Worm (Caenorhabditis elegans) whole organism, L1 larva: Measurements from ENCODE around the gene F14D7.8.
A peak's percentile ranks its signal among the peaks of the same experiment; 100 is the strongest.

Experiments
- F16B12.6 ChIP-seq: fragments of 150-350 bp; optimal IDR thresholded peaks from 2 replicates; lab custom pipeline; 2014; ENCODE audit warnings: missing biosample characterization, missing genetic modification characterization
- alr-1 ChIP-seq: fragments of 200-800 bp; sonication (Bioruptor generic); optimal IDR thresholded peaks from 2 replicates; lab custom pipeline; 2018; ENCODE audit warnings: borderline replicate concordance, mild to moderate bottlenecking, missing genetic modification characterization, missing compliant biosample characterization
- ama-1 ChIP-seq: fragments of 150-350 bp; optimal IDR thresholded peaks from 2 replicates; lab custom pipeline; 2014
- ceh-8 ChIP-seq: fragments of 200-800 bp; sonication (Bioruptor generic); optimal IDR thresholded peaks from 2 replicates; lab custom pipeline; 2018; ENCODE audit warnings: mild to moderate bottlenecking, missing genetic modification characterization, moderate library complexity, missing compliant biosample characterization
- ceh-88 ChIP-seq: fragments of 200-800 bp; sonication (Bioruptor generic); IDR thresholded peaks from 2 replicates; pipeline ENCODE4 v1.3.6; 2022; ENCODE audit warnings: missing genetic modification characterization, missing compliant biosample characterization
- ceh-90 ChIP-seq: sonication (generic microtip); optimal IDR thresholded peaks from 2 replicates; lab custom pipeline; 2016; ENCODE audit warnings: missing genetic modification characterization, missing compliant biosample characterization
- efl-1 ChIP-seq, 4 experiments: fragments of 150-350 bp; optimal IDR thresholded peaks in 3 of 4; peaks in 1 of 4; 1 replicate in 1 of 4; 2 replicates in 3 of 4; lab custom pipeline; 2014; ENCODE audit warnings: missing biosample characterization in 2 of 4, missing genetic modification characterization in 2 of 4, missing genetic modification reagents in 2 of 4
- efl-3 ChIP-seq: fragments of 200-800 bp; sonication (Bioruptor generic); optimal IDR thresholded peaks from 2 replicates; lab custom pipeline; 2018; ENCODE audit warnings: mild to moderate bottlenecking, missing genetic modification characterization, missing compliant biosample characterization
- elt-3 ChIP-seq, 6 experiments: fragments of 150-350 bp in 1 of 6; sonication (generic microtip); optimal IDR thresholded peaks; 2 replicates each; lab custom pipeline; 2017 to 2018; ENCODE audit warnings: missing biosample characterization in 6 of 6, missing genetic modification characterization in 6 of 6, inconsistent platforms in 1 of 6
- fkh-8 ChIP-seq: sonication (generic microtip); optimal IDR thresholded peaks from 2 replicates; lab custom pipeline; 2016; ENCODE audit warnings: mild to moderate bottlenecking, missing genetic modification characterization, missing compliant biosample characterization
- fos-1 ChIP-seq: fragments of 150-350 bp; optimal IDR thresholded peaks from 2 replicates; lab custom pipeline; 2014; ENCODE audit warnings: missing biosample characterization, missing genetic modification characterization
- hlh-17 ChIP-seq: fragments of 200-800 bp; sonication (Bioruptor generic); optimal IDR thresholded peaks from 2 replicates; lab custom pipeline; 2018; ENCODE audit warnings: missing genetic modification characterization, mild to moderate bottlenecking, missing compliant biosample characterization, moderate library complexity, borderline replicate concordance
- hpl-2 ChIP-seq: fragments of 150-350 bp; optimal IDR thresholded peaks from 2 replicates; lab custom pipeline; 2014; ENCODE audit warnings: missing biosample characterization, missing genetic modification reagents, missing genetic modification characterization
- irx-1 ChIP-seq: sonication (generic microtip); optimal IDR thresholded peaks from 2 replicates; lab custom pipeline; 2016; ENCODE audit warnings: missing genetic modification characterization, missing compliant biosample characterization
- jun-1 ChIP-seq: fragments of 150-350 bp; optimal IDR thresholded peaks from 2 replicates; lab custom pipeline; 2014; ENCODE audit warnings: missing biosample characterization, missing genetic modification reagents, missing genetic modification characterization
- lin-35 ChIP-seq, 2 experiments: fragments of 150-350 bp; optimal IDR thresholded peaks; 2 replicates each; lab custom pipeline; 2014; ENCODE audit warnings: missing biosample characterization in 2 of 2, missing genetic modification characterization in 2 of 2, missing genetic modification reagents in 2 of 2
- lsy-2 ChIP-seq, 2 experiments: fragments of 150-350 bp; optimal IDR thresholded peaks; 2 replicates each; lab custom pipeline; 2014; ENCODE audit warnings: missing biosample characterization in 2 of 2, missing genetic modification characterization in 2 of 2
- mep-1 ChIP-seq: fragments of 150-350 bp; optimal IDR thresholded peaks from 2 replicates; lab custom pipeline; 2014; ENCODE audit warnings: missing biosample characterization, missing genetic modification characterization
- nhr-20 ChIP-seq: sonication (generic microtip); optimal IDR thresholded peaks from 2 replicates; lab custom pipeline; 2016; ENCODE audit warnings: mild to moderate bottlenecking, missing genetic modification characterization, missing compliant biosample characterization
- nhr-28 ChIP-seq: fragments of 150-350 bp; optimal IDR thresholded peaks from 2 replicates; lab custom pipeline; 2014; ENCODE audit warnings: missing biosample characterization, missing genetic modification characterization
- nhr-47 ChIP-seq: sonication (generic microtip); optimal IDR thresholded peaks from 2 replicates; lab custom pipeline; 2016; ENCODE audit warnings: mild to moderate bottlenecking, missing genetic modification characterization, moderate library complexity, missing compliant biosample characterization
- nhr-71 ChIP-seq: sonication (generic microtip); optimal IDR thresholded peaks from 2 replicates; lab custom pipeline; 2016; ENCODE audit warnings: mild to moderate bottlenecking, missing genetic modification characterization, moderate library complexity, missing compliant biosample characterization
- nhr-85 ChIP-seq: sonication (generic microtip); peaks from one replicate; lab custom pipeline; 2016; ENCODE audit warnings: missing genetic modification characterization, inconsistent platforms, missing compliant biosample characterization
- pag-3 ChIP-seq: sonication (generic microtip); optimal IDR thresholded peaks from 2 replicates; lab custom pipeline; 2017; ENCODE audit warnings: missing genetic modification characterization, mild to moderate bottlenecking, missing compliant biosample characterization, antibody characterized with exemption, borderline replicate concordance; ENCODE audit not compliant: insufficient read depth
- pax-3 ChIP-seq: fragments of 200-800 bp; sonication (Bioruptor generic); optimal IDR thresholded peaks from 2 replicates; lab custom pipeline; 2018; ENCODE audit warnings: mild to moderate bottlenecking, missing genetic modification characterization, moderate library complexity, missing compliant biosample characterization
- snu-23 ChIP-seq: sonication (generic microtip); optimal IDR thresholded peaks from 2 replicates; lab custom pipeline; 2016; ENCODE audit warnings: missing genetic modification characterization, missing compliant biosample characterization
- swsn-7 ChIP-seq: sonication (generic microtip); optimal IDR thresholded peaks from 2 replicates; lab custom pipeline; 2016; ENCODE audit warnings: missing genetic modification characterization, missing compliant biosample characterization
- tlp-1 ChIP-seq: fragments of 150-350 bp; optimal IDR thresholded peaks from 2 replicates; lab custom pipeline; 2014; ENCODE audit warnings: missing biosample characterization, missing genetic modification characterization
- unc-130 ChIP-seq: fragments of 150-350 bp; optimal IDR thresholded peaks from 2 replicates; lab custom pipeline; 2017; ENCODE audit warnings: missing biosample characterization, missing genetic modification characterization, inconsistent platforms
- unc-62 ChIP-seq: fragments of 150-350 bp; optimal IDR thresholded peaks from 2 replicates; lab custom pipeline; 2014; ENCODE audit warnings: missing biosample characterization, missing genetic modification reagents, missing genetic modification characterization
- xbp-1 ChIP-seq: sonication (generic microtip); optimal IDR thresholded peaks from 2 replicates; lab custom pipeline; 2016; ENCODE audit warnings: missing genetic modification characterization, missing compliant biosample characterization
- zag-1 ChIP-seq: fragments of 150-350 bp; optimal IDR thresholded peaks from 2 replicates; lab custom pipeline; 2014; ENCODE audit warnings: missing biosample characterization, missing genetic modification characterization
- zip-4 ChIP-seq: fragments of 200-800 bp; sonication (Bioruptor generic); optimal IDR thresholded peaks from 2 replicates; lab custom pipeline; 2018; ENCODE audit warnings: mild to moderate bottlenecking, missing genetic modification characterization, moderate library complexity, missing compliant biosample characterization
- ztf-11 ChIP-seq, 2 experiments: sonication (generic microtip); optimal IDR thresholded peaks; 2 replicates each; lab custom pipeline; 2016 to 2017; ENCODE audit warnings: missing genetic modification characterization in 2 of 2, missing biosample characterization in 1 of 2, missing compliant biosample characterization in 1 of 2

Gene F14D7.8

ce11 chrV:14341672-14342071 lies 29.1 kb upstream of the F14D7.8 start, which contains the start of gene F47B8.10:
TSS of gene F47B8.10 (plus strand) at chrV:14341972.
- no peak for TF ChIP-seq efl-1 (optimal IDR thresholded peaks at IDR 0.05; lab: Kevin White, UChicago)
- peak in 1 of 2 experiments; percentile 14 for TF ChIP-seq efl-1 (GFP tag; optimal IDR thresholded peaks at IDR 0.05 in 1 of 2; lab: Kevin White, UChicago)
- TF ChIP-seq jun-1 (tag; lab: Kevin White, UChicago) = no peak
- TF ChIP-seq lin-35 (GFP tag; optimal IDR thresholded peaks at IDR 0.05; lab: Kevin White, UChicago) = peak in 1 of 2 experiments; percentile 34

DNA sequence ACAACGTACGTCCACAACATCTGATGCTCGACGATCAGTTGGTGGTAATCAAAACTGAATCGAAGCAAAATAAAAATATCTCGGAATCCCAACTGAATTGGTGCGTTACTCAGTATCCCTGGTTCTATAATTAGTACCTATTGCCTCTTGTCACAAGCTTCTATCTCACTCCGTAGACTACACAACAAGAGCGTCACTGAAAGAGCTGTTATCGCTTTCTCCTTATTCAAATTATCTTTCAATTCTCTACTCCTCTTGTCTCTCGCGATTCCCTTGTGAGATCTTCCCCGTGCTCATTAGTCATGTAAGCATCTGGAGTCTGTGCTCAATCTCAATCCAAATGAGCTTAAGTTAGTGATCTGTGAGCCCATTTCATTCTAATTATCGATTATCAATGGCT lies 24.1 kb upstream of the F14D7.8 start, which contains the start of gene srm-6:
TSS of gene srm-6 (plus strand) at position 301 of the 400 bp plus-strand sequence.
- no peak for TF ChIP-seq lsy-2 (tag; optimal IDR thresholded peaks at IDR 0.05; lab: Kevin White, UChicago)
- no peak for TF ChIP-seq efl-1 (optimal IDR thresholded peaks at IDR 0.05; lab: Kevin White, UChicago)
- peak in 1 of 2 experiments; percentile 20 for TF ChIP-seq efl-1 (GFP tag; optimal IDR thresholded peaks at IDR 0.05 in 1 of 2; lab: Kevin White, UChicago)
- TF ChIP-seq fos-1 (tag; lab: Kevin White, UChicago) = no peak
- TF ChIP-seq elt-3 (tag; optimal IDR thresholded peaks at IDR 0.05; lab: Kevin White, UChicago) = no peak
- TF ChIP-seq F16B12.6 (tag; lab: Kevin White, UChicago) = no peak
- no peak for TF ChIP-seq nhr-28 (tag; lab: Kevin White, UChicago)
- TF ChIP-seq nhr-71 (tag; lab: Kevin White, UChicago) = peak; percentile 15
- peak; percentile 40 for TF ChIP-seq fkh-8 (tag; lab: Kevin White, UChicago)
- TF ChIP-seq alr-1 (tag; lab: Kevin White, UChicago) = no peak
- TF ChIP-seq pag-3 (tag; lab: Kevin White, UChicago) = no peak
- peak; percentile 3 for TF ChIP-seq nhr-47 (tag; lab: Kevin White, UChicago)
- TF ChIP-seq mep-1 (tag; lab: Kevin White, UChicago) = no peak
- TF ChIP-seq ceh-8 (GFP tag; lab: Kevin White, UChicago) = peak; percentile 69
- TF ChIP-seq pax-3 (tag; lab: Kevin White, UChicago) = peak; percentile 15
- no peak for TF ChIP-seq nhr-85 (tag; lab: Kevin White, UChicago)
- no peak for TF ChIP-seq ztf-11 (tag; optimal IDR thresholded peaks at IDR 0.05; lab: Kevin White, UChicago)
- TF ChIP-seq, all 84 proteins: peak for 6

- peak; percentile 28 for TF ChIP-seq fkh-8 (tag; lab: Kevin White, UChicago)
- TF ChIP-seq nhr-71 (tag; lab: Kevin White, UChicago) = peak; percentile 7
- no peak for TF ChIP-seq unc-130
Measured at ce11 chrV:14334901-14335300, 22.3 kb upstream of the F14D7.8 start, which contains the start of gene srm-5. TSS of gene srm-5 (plus strand) at chrV:14335201.

ce11 chrV:14333116-14333515 lies 20.5 kb upstream of the F14D7.8 start, which contains the start of gene srm-4:
TSS of gene srm-4 (plus strand) at chrV:14333416.
- TF ChIP-seq zag-1 (tag; lab: Kevin White, UChicago) (no peak), zip-4 (GFP tag; lab: Kevin White, UChicago) (no peak), nhr-20 (tag; lab: Kevin White, UChicago) (no peak), irx-1 (no peak), swsn-7 (tag; lab: Kevin White, UChicago) (no peak), efl-3 (GFP tag; lab: Kevin White, UChicago) (no peak), hlh-17 (GFP tag; lab: Kevin White, UChicago) (no peak), ceh-90 (tag; lab: Kevin White, UChicago) (no peak), unc-62 (no peak), ama-1 (lab: Kevin White, UChicago) (no peak), pax-3 (tag; lab: Kevin White, UChicago) (no peak), tlp-1 (tag; lab: Kevin White, UChicago) (no peak), fos-1 (tag; lab: Kevin White, UChicago) (no peak), hpl-2 (GFP tag; lab: Kevin White, UChicago) (no peak), nhr-28 (tag; lab: Kevin White, UChicago) (no peak), nhr-47 (tag; lab: Kevin White, UChicago) (no peak), snu-23 (GFP tag; lab: Kevin White, UChicago) (no peak), xbp-1 (tag; lab: Kevin White, UChicago) (no peak), ceh-88 (GFP tag; lab: Robert Waterston, UW) (no peak)
